Fruit fly (Drosophila melanogaster) whole organism, embryonic: ENCODE data around the gene Syt4.

Experiments
- Bteb2 ChIP-seq: fragments of 200-800 bp; sonication (Bioruptor generic); optimal IDR thresholded peaks from 2 replicates; lab custom pipeline; 2016; ENCODE audit warnings: missing biosample characterization, missing genetic modification characterization
- CG10462 ChIP-seq: fragments of 200-800 bp; sonication (Bioruptor generic); optimal IDR thresholded peaks from 2 replicates; lab custom pipeline; 2016; ENCODE audit warnings: missing biosample characterization, missing genetic modification characterization
- CG12299 ChIP-seq: fragments of 200-800 bp; sonication (Bioruptor generic); optimal IDR thresholded peaks from 2 replicates; lab custom pipeline; 2018; ENCODE audit warnings: missing biosample characterization, mild to moderate bottlenecking, missing genetic modification characterization
- CG15011 ChIP-seq: fragments of 200-800 bp; sonication (Bioruptor generic); optimal IDR thresholded peaks from 3 replicates; lab custom pipeline; 2018; ENCODE audit warnings: missing biosample characterization, mild to moderate bottlenecking, missing genetic modification characterization
- CG15073 ChIP-seq: fragments of 200-800 bp; sonication (Bioruptor generic); optimal IDR thresholded peaks from 2 replicates; lab custom pipeline; 2016; ENCODE audit warnings: missing biosample characterization, missing genetic modification characterization
- CG17186 ChIP-seq: fragments of 200-800 bp; sonication (Bioruptor generic); optimal IDR thresholded peaks from 3 replicates; lab custom pipeline; 2017; ENCODE audit warnings: missing biosample characterization, missing genetic modification reagents, missing genetic modification characterization
- CG17361 ChIP-seq: fragments of 200-800 bp; sonication (Bioruptor generic); IDR thresholded peaks from 3 replicates; pipeline ENCODE4 v1.3.6; 2022; ENCODE audit warnings: missing biosample characterization, missing genetic modification characterization
- CG18764 ChIP-seq: fragments of 200-800 bp; sonication (Bioruptor generic); optimal IDR thresholded peaks from 3 replicates; lab custom pipeline; 2016; ENCODE audit warnings: missing biosample characterization, missing genetic modification characterization
- CG2129 ChIP-seq: fragments of 200-800 bp; sonication (Bioruptor generic); IDR thresholded peaks from 2 replicates; pipeline ENCODE4 v1.3.6; 2022; ENCODE audit warnings: missing biosample characterization, missing genetic modification characterization; ENCODE audit not compliant: partially characterized antibody
- CG2678 ChIP-seq: fragments of 200-800 bp; sonication (Bioruptor generic); optimal IDR thresholded peaks from 3 replicates; lab custom pipeline; 2019; ENCODE audit warnings: missing biosample characterization, mild to moderate bottlenecking, missing genetic modification characterization, moderate library complexity
- CG2712 ChIP-seq: fragments of 200-800 bp; optimal IDR thresholded peaks from 3 replicates; lab custom pipeline; 2019; ENCODE audit warnings: missing biosample characterization, mild to moderate bottlenecking, missing genetic modification characterization, moderate library complexity
- CG31224 ChIP-seq: fragments of 200-800 bp; sonication (Bioruptor generic); IDR thresholded peaks from 2 replicates; pipeline ENCODE4 v1.3.6; 2022; ENCODE audit warnings: missing biosample characterization, missing genetic modification characterization
- CG33557 ChIP-seq: fragments of 200-800 bp; sonication (Bioruptor generic); optimal IDR thresholded peaks from 2 replicates; lab custom pipeline; 2019; ENCODE audit warnings: missing biosample characterization, mild to moderate bottlenecking, missing genetic modification characterization, moderate library complexity
- CG6654 ChIP-seq: fragments of 200-800 bp; sonication (Bioruptor generic); optimal IDR thresholded peaks from 2 replicates; lab custom pipeline; 2017; ENCODE audit warnings: missing biosample characterization, mild to moderate bottlenecking, missing genetic modification characterization
- CG6765 ChIP-seq: fragments of 200-800 bp; sonication (Bioruptor generic); optimal IDR thresholded peaks from 3 replicates; lab custom pipeline; 2017; ENCODE audit warnings: missing biosample characterization, mild to moderate bottlenecking, missing genetic modification characterization
- CG6854 ChIP-seq: fragments of 200-800 bp; sonication (Bioruptor generic); optimal IDR thresholded peaks from 3 replicates; lab custom pipeline; 2017; ENCODE audit warnings: missing biosample characterization, mild to moderate bottlenecking, missing genetic modification characterization
- CG7271 ChIP-seq: fragments of 200-800 bp; sonication (Bioruptor generic); optimal IDR thresholded peaks from 2 replicates; lab custom pipeline; 2018; ENCODE audit warnings: missing biosample characterization, mild to moderate bottlenecking, missing genetic modification characterization, moderate library complexity
- CG7372 ChIP-seq: fragments of 200-800 bp; sonication (Bioruptor generic); IDR thresholded peaks from 2 replicates; pipeline ENCODE4 v1.3.6; 2022; ENCODE audit warnings: missing biosample characterization, missing genetic modification characterization
- CG9215 ChIP-seq: fragments of 200-800 bp; sonication (Bioruptor generic); IDR thresholded peaks from 2 replicates; pipeline ENCODE4 v1.3.6; 2022; ENCODE audit warnings: missing biosample characterization, missing genetic modification characterization
- Chrac-16 ChIP-seq: fragments of 200-800 bp; sonication (Bioruptor generic); optimal IDR thresholded peaks from 3 replicates; lab custom pipeline; 2016; ENCODE audit warnings: missing biosample characterization, missing genetic modification characterization
- D ChIP-seq, 2 experiments: fragments of 200-800 bp in 1 of 2; fragments of >200 bp in 1 of 2; sonication (Bioruptor generic) in 1 of 2; optimal IDR thresholded peaks; 2 replicates in 1 of 2; 3 replicates in 1 of 2; lab custom pipeline; 2017; ENCODE audit warnings: mild to moderate bottlenecking in 1 of 2, missing biosample characterization in 1 of 2, missing genetic modification characterization in 1 of 2, missing genetic modification reagents in 1 of 2
- Dad ChIP-seq: fragments of 200-800 bp; sonication (Bioruptor generic); optimal IDR thresholded peaks from 3 replicates; lab custom pipeline; 2016; ENCODE audit warnings: missing biosample characterization, missing genetic modification characterization
- H2.0 ChIP-seq: fragments of 200-800 bp; sonication (Bioruptor generic); IDR thresholded peaks from 2 replicates; pipeline ENCODE4 v1.3.6; 2022; ENCODE audit warnings: missing biosample characterization, missing genetic modification characterization
- HLH4C ChIP-seq: fragments of 200-800 bp; sonication (Bioruptor generic); IDR thresholded peaks from 3 replicates; pipeline ENCODE4 v1.3.6; 2022; ENCODE audit warnings: missing biosample characterization, missing genetic modification characterization; ENCODE audit not compliant: partially characterized antibody
- HmgD ChIP-seq: fragments of 200-800 bp; sonication (Bioruptor generic); optimal IDR thresholded peaks from 3 replicates; lab custom pipeline; 2016; ENCODE audit warnings: missing biosample characterization, missing genetic modification characterization
- Hr3 ChIP-seq: fragments of 200-800 bp; sonication (Bioruptor generic); optimal IDR thresholded peaks from 3 replicates; lab custom pipeline; 2016; ENCODE audit warnings: missing biosample characterization, missing genetic modification characterization
- NC2β ChIP-seq: fragments of 200-800 bp; sonication (Bioruptor generic); optimal IDR thresholded peaks from 2 replicates; lab custom pipeline; 2016; ENCODE audit warnings: missing biosample characterization, missing genetic modification characterization
- Sry-δ ChIP-seq: fragments of 200-800 bp; sonication (Bioruptor generic); optimal IDR thresholded peaks from 2 replicates; lab custom pipeline; 2016; ENCODE audit warnings: missing biosample characterization, missing genetic modification characterization
- Stat92E ChIP-seq, 3 experiments: fragments of >200 bp in 2 of 3; fragments of 200-800 bp in 1 of 3; sonication (Bioruptor generic) in 1 of 3; optimal IDR thresholded peaks; 2 replicates each; lab custom pipeline; 2017 to 2019; ENCODE audit warnings: missing biosample characterization in 3 of 3, missing genetic modification characterization in 3 of 3, mild to moderate bottlenecking in 1 of 3, moderate library complexity in 1 of 3
- al ChIP-seq: fragments of 200-800 bp; sonication (Bioruptor generic); IDR thresholded peaks from 2 replicates; pipeline ENCODE4 v1.3.6; 2022; ENCODE audit warnings: missing biosample characterization, missing genetic modification characterization
- ato ChIP-seq: fragments of 200-800 bp; sonication (Bioruptor generic); IDR thresholded peaks from 2 replicates; pipeline ENCODE4 v1.3.6; 2022; ENCODE audit warnings: missing biosample characterization, missing genetic modification characterization; ENCODE audit not compliant: partially characterized antibody
- btn ChIP-seq: fragments of 200-800 bp; sonication (Bioruptor generic); optimal IDR thresholded peaks from 2 replicates; lab custom pipeline; 2016; ENCODE audit warnings: missing biosample characterization, missing genetic modification characterization
- chif ChIP-seq, 2 experiments: fragments of 200-800 bp; sonication (Bioruptor generic); optimal IDR thresholded peaks; 3 replicates each; lab custom pipeline; 2016; ENCODE audit warnings: missing biosample characterization in 2 of 2, missing genetic modification characterization in 2 of 2
- croc ChIP-seq: fragments of 200-800 bp; sonication (Bioruptor generic); conservative IDR thresholded peaks from 3 replicates; pipeline ENCODE4 v1.3.6; 2022; ENCODE audit warnings: missing biosample characterization, missing genetic modification characterization
- crol ChIP-seq: fragments of 200-800 bp; sonication (Bioruptor generic); IDR thresholded peaks from 2 replicates; pipeline ENCODE4 v1.3.6; 2022; ENCODE audit warnings: missing biosample characterization, missing genetic modification characterization
- cwo ChIP-seq: fragments of 200-800 bp; sonication (Bioruptor generic); optimal IDR thresholded peaks from 3 replicates; lab custom pipeline; 2017; ENCODE audit warnings: missing biosample characterization, missing genetic modification characterization, mild to moderate bottlenecking, moderate library complexity, missing genetic modification reagents
- eyg ChIP-seq: fragments of 200-800 bp; sonication (Bioruptor generic); optimal IDR thresholded peaks from 3 replicates; lab custom pipeline; 2016; ENCODE audit warnings: missing biosample characterization, missing genetic modification characterization
- fd102C ChIP-seq: fragments of 200-800 bp; sonication (Bioruptor generic); optimal IDR thresholded peaks from 2 replicates; lab custom pipeline; 2018; ENCODE audit warnings: missing biosample characterization, mild to moderate bottlenecking, missing genetic modification characterization, moderate library complexity
- gce ChIP-seq: fragments of 200-800 bp; sonication (Bioruptor generic); IDR thresholded peaks from 3 replicates; pipeline ENCODE4 v1.3.6; 2022; ENCODE audit warnings: missing biosample characterization, missing genetic modification characterization
- h ChIP-seq: fragments of >200 bp; optimal IDR thresholded peaks from 2 replicates; lab custom pipeline; 2017
- kah ChIP-seq: fragments of 200-800 bp; sonication (Bioruptor generic); optimal IDR thresholded peaks from 2 replicates; lab custom pipeline; 2018; ENCODE audit warnings: missing biosample characterization, mild to moderate bottlenecking, missing genetic modification characterization
- kay ChIP-seq: fragments of 200-800 bp; sonication (Bioruptor generic); optimal IDR thresholded peaks from 2 replicates; lab custom pipeline; 2016; ENCODE audit warnings: missing biosample characterization, missing genetic modification characterization
- klu ChIP-seq: fragments of 200-800 bp; sonication (Bioruptor generic); IDR thresholded peaks from 2 replicates; pipeline ENCODE4 v1.3.6; 2022; ENCODE audit warnings: missing biosample characterization, missing genetic modification characterization
- luna ChIP-seq: fragments of 200-800 bp; sonication (Bioruptor generic); optimal IDR thresholded peaks from 2 replicates; lab custom pipeline; 2016; ENCODE audit warnings: missing biosample characterization, missing genetic modification characterization
- pnt ChIP-seq: fragments of 200-800 bp; sonication (Bioruptor generic); optimal IDR thresholded peaks from 3 replicates; lab custom pipeline; 2016; ENCODE audit warnings: missing biosample characterization, missing genetic modification characterization
- pzg ChIP-seq: fragments of 200-800 bp; sonication (Bioruptor generic); optimal IDR thresholded peaks from 3 replicates; lab custom pipeline; 2018; ENCODE audit warnings: missing biosample characterization, mild to moderate bottlenecking, missing genetic modification characterization, moderate library complexity
- sim ChIP-seq: fragments of 200-800 bp; sonication (Bioruptor generic); IDR thresholded peaks from 2 replicates; pipeline ENCODE4 v1.3.6; 2022; ENCODE audit warnings: missing biosample characterization, missing genetic modification characterization
- sima ChIP-seq: fragments of 200-800 bp; sonication (Bioruptor generic); optimal IDR thresholded peaks from 2 replicates; lab custom pipeline; 2016; ENCODE audit warnings: missing biosample characterization, missing genetic modification characterization
- twi ChIP-seq: fragments of 200-800 bp; optimal IDR thresholded peaks from 2 replicates; lab custom pipeline; 2019; ENCODE audit warnings: missing biosample characterization, mild to moderate bottlenecking, missing genetic modification characterization, moderate library complexity
- tx ChIP-seq: fragments of 200-800 bp; sonication (Bioruptor generic); optimal IDR thresholded peaks from 2 replicates; lab custom pipeline; 2016; ENCODE audit warnings: missing biosample characterization, missing genetic modification characterization
- zen2 ChIP-seq: fragments of 200-800 bp; sonication (Bioruptor generic); IDR thresholded peaks from 3 replicates; pipeline ENCODE4 v1.3.6; 2022; ENCODE audit warnings: missing biosample characterization, missing genetic modification characterization; ENCODE audit not compliant: partially characterized antibody

The Syt4 gene

dm6 chr3R:7249460-7249859 is 16.4 kb upstream of the Syt4 start, which contains the start of the genes CG1227 and Dtwd2 (continued):
- TF ChIP-seq CG31224 (GFP tag; lab: Robert Waterston, UW) (peak; percentile 72), CG10462 (peak; percentile 75), Bteb2 (GFP tag; lab: Kevin White, UChicago) (peak; percentile 86), H2.0 (GFP tag; lab: Robert Waterston, UW) (peak; percentile 91), CG17186 (GFP tag; lab: Kevin White, UChicago) (peak; percentile 16), klu (GFP tag; lab: Robert Waterston, UW) (peak; percentile 67), fd102C (peak; percentile 28), CG7372 (GFP tag; lab: Robert Waterston, UW) (peak; percentile 89), croc (GFP tag; lab: Robert Waterston, UW) (peak; percentile 63; the same call in 2 of the 3 replicates), kay (GFP tag; lab: Kevin White, UChicago) (peak; percentile 71), CG9215 (GFP tag; lab: Robert Waterston, UW) (peak; percentile 65), CG15011 (GFP tag; lab: Kevin White, UChicago) (no peak), Dad (peak; percentile 32), cwo (GFP tag; lab: Kevin White, UChicago) (no peak), eyg (GFP tag; lab: Kevin White, UChicago) (peak; percentile 66), twi (tag; lab: Kevin White, UChicago) (no peak), btn (GFP tag; lab: Kevin White, UChicago) (no peak), CG2712 (tag; lab: Kevin White, UChicago) (peak; percentile 95), CG33557 (peak; percentile 90), kah (peak; percentile 72), luna (GFP tag; lab: Kevin White, UChicago) (no peak), CG12299 (tag; lab: Kevin White, UChicago) (peak; percentile 97), CG17361 (no peak; the same call in 1 of the 3 replicates), HmgD (GFP tag; lab: Kevin White, UChicago) (no peak), NC2β (peak; percentile 12), D (optimal IDR thresholded peaks at IDR 0.05; lab: Kevin White, UChicago) (no peak), D (GFP tag; optimal IDR thresholded peaks at IDR 0.05; lab: Kevin White, UChicago) (no peak), al (peak; percentile 88), pnt (GFP tag; lab: Kevin White, UChicago) (peak; percentile 14), gce (GFP tag; lab: Robert Waterston, UW) (peak; percentile 86), zen2 (no peak), CG6854 (peak; percentile 90), CG6654 (GFP tag; lab: Kevin White, UChicago) (peak; percentile 33), CG18764 (GFP tag; lab: Kevin White, UChicago) (no peak), Hr3 (GFP tag; lab: Kevin White, UChicago) (peak; percentile 76), CG6765 (GFP tag; lab: Kevin White, UChicago) (peak; percentile 92), crol (GFP tag; lab: Robert Waterston, UW) (no peak), CG2129 (GFP tag; lab: Robert Waterston, UW) (no peak), CG7271 (peak; percentile 78), HLH4C (GFP tag; lab: Robert Waterston, UW) (no peak), chif (GFP tag; optimal IDR thresholded peaks at IDR 0.05; lab: Kevin White, UChicago) (peak; percentile 35 to 50), CG15073 (GFP tag; lab: Kevin White, UChicago) (no peak), ato (no peak), pzg (GFP tag; lab: Kevin White, UChicago) (peak; percentile 36), Chrac-16 (GFP tag; lab: Kevin White, UChicago) (peak; percentile 67), sim (GFP tag; lab: Robert Waterston, UW) (peak; percentile 66; the same call in 1 of the 2 replicates), Sry-δ (GFP tag; lab: Kevin White, UChicago) (no peak), tx (peak; percentile 30), Stat92E (GFP tag; optimal IDR thresholded peaks at IDR 0.05; lab: Kevin White, UChicago) (peak in 1 of 3 experiments; percentile 70), CG2678 (tag; lab: Kevin White, UChicago) (peak; percentile 97), sima (peak; percentile 49), h (no peak)
